Worm (Caenorhabditis elegans) whole organism, mixed stage, embryonic: ENCODE measurements around the gene gcy-13.

Source experiments
- M03D4.4 ChIP-seq: sonication (generic microtip); optimal IDR thresholded peaks from 2 replicates; lab custom pipeline; 2017; ENCODE audit warnings: mild to moderate bottlenecking, missing genetic modification characterization, missing compliant biosample characterization
- bed-3 ChIP-seq: fragments of 200-800 bp; sonication (Bioruptor generic); optimal IDR thresholded peaks from 3 replicates; lab custom pipeline; 2018; ENCODE audit warnings: mild to moderate bottlenecking, missing genetic modification characterization, moderate library complexity, missing compliant biosample characterization
- blmp-1 ChIP-seq: fragments of 150-350 bp; optimal IDR thresholded peaks from 2 replicates; lab custom pipeline; 2014; ENCODE audit warnings: missing biosample characterization, missing genetic modification characterization
- ceh-39 ChIP-seq: fragments of 150-350 bp; optimal IDR thresholded peaks from 2 replicates; lab custom pipeline; 2014; ENCODE audit warnings: missing biosample characterization, missing genetic modification characterization
- ceh-43 ChIP-seq: fragments of 200-800 bp; sonication (Bioruptor generic); optimal IDR thresholded peaks from 2 replicates; lab custom pipeline; 2018; ENCODE audit warnings: mild to moderate bottlenecking, missing genetic modification characterization, moderate library complexity, missing compliant biosample characterization
- ceh-83 ChIP-seq: fragments of 200-800 bp; sonication (Bioruptor generic); optimal IDR thresholded peaks from 2 replicates; lab custom pipeline; 2018; ENCODE audit warnings: mild to moderate bottlenecking, missing genetic modification characterization, missing compliant biosample characterization
- ces-1 ChIP-seq: fragments of 150-350 bp; optimal IDR thresholded peaks from 2 replicates; lab custom pipeline; 2014; ENCODE audit warnings: missing biosample characterization, missing genetic modification reagents, missing genetic modification characterization
- cnd-1 ChIP-seq: fragments of 200-800 bp; sonication (Bioruptor generic); optimal IDR thresholded peaks from 2 replicates; lab custom pipeline; 2018; ENCODE audit warnings: mild to moderate bottlenecking, missing genetic modification characterization, missing compliant biosample characterization
- drap-1 ChIP-seq: fragments of 200-800 bp; sonication (Bioruptor generic); optimal IDR thresholded peaks from 3 replicates; lab custom pipeline; 2018; ENCODE audit warnings: mild to moderate bottlenecking, missing genetic modification characterization, missing compliant biosample characterization
- elt-1 ChIP-seq: sonication (generic microtip); optimal IDR thresholded peaks from 2 replicates; lab custom pipeline; 2017; ENCODE audit warnings: missing genetic modification characterization, mild to moderate bottlenecking, missing compliant biosample characterization, antibody characterized with exemption, moderate library complexity, borderline replicate concordance; ENCODE audit not compliant: insufficient read depth
- elt-3 ChIP-seq: fragments of 150-350 bp; optimal IDR thresholded peaks from 2 replicates; lab custom pipeline; 2014; ENCODE audit warnings: missing biosample characterization, missing genetic modification characterization
- flh-1 ChIP-seq: fragments of 200-800 bp; sonication (Bioruptor generic); optimal IDR thresholded peaks from 2 replicates; lab custom pipeline; 2018; ENCODE audit warnings: mild to moderate bottlenecking, missing genetic modification characterization, moderate library complexity, missing compliant biosample characterization
- ham-2 ChIP-seq: fragments of 200-800 bp; sonication (Bioruptor generic); optimal IDR thresholded peaks from 2 replicates; lab custom pipeline; 2018; ENCODE audit warnings: mild to moderate bottlenecking, missing genetic modification characterization, missing compliant biosample characterization
- hlh-1 ChIP-seq: fragments of 150-350 bp; optimal IDR thresholded peaks from 2 replicates; lab custom pipeline; 2014; ENCODE audit warnings: missing biosample characterization, missing genetic modification reagents, missing genetic modification characterization
- lin-13 ChIP-seq: fragments of 150-350 bp; optimal IDR thresholded peaks from 2 replicates; lab custom pipeline; 2014; ENCODE audit warnings: missing biosample characterization, missing genetic modification characterization
- lin-32 ChIP-seq: fragments of 200-800 bp; sonication (Bioruptor generic); optimal IDR thresholded peaks from 2 replicates; lab custom pipeline; 2018; ENCODE audit warnings: mild to moderate bottlenecking, missing genetic modification characterization, missing compliant biosample characterization
- lsy-2 ChIP-seq: fragments of 150-350 bp; optimal IDR thresholded peaks from 2 replicates; lab custom pipeline; 2014; ENCODE audit warnings: missing biosample characterization, missing genetic modification characterization
- mab-5 ChIP-seq: fragments of 150-350 bp; optimal IDR thresholded peaks from 2 replicates; lab custom pipeline; 2014; ENCODE audit warnings: missing biosample characterization, missing genetic modification characterization
- mls-2 ChIP-seq: sonication (generic microtip); optimal IDR thresholded peaks from 2 replicates; lab custom pipeline; 2016; ENCODE audit warnings: mild to moderate bottlenecking, missing genetic modification characterization, moderate library complexity, missing compliant biosample characterization
- nhr-2 ChIP-seq: fragments of 150-350 bp; optimal IDR thresholded peaks from 2 replicates; lab custom pipeline; 2014; ENCODE audit warnings: missing biosample characterization, missing genetic modification characterization
- nhr-237 ChIP-seq: fragments of 150-350 bp; optimal IDR thresholded peaks from 2 replicates; lab custom pipeline; 2014; ENCODE audit warnings: missing biosample characterization, missing genetic modification characterization
- nhr-76 ChIP-seq: sonication (generic microtip); optimal IDR thresholded peaks from 2 replicates; lab custom pipeline; 2017; ENCODE audit warnings: missing biosample characterization, missing genetic modification characterization
- pha-4 ChIP-seq: fragments of 150-350 bp; optimal IDR thresholded peaks from 2 replicates; lab custom pipeline; 2018; ENCODE audit warnings: missing biosample characterization, missing genetic modification reagents, missing genetic modification characterization
- sem-2 ChIP-seq: fragments of 200-800 bp; sonication (Bioruptor generic); optimal IDR thresholded peaks from 2 replicates; lab custom pipeline; 2018; ENCODE audit warnings: mild to moderate bottlenecking, missing genetic modification characterization, missing compliant biosample characterization
- snpc-4 ChIP-seq: fragments of 150-350 bp; optimal IDR thresholded peaks from 2 replicates; lab custom pipeline; 2014; ENCODE audit warnings: missing biosample characterization, missing genetic modification characterization
- sptf-1 ChIP-seq: sonication (generic microtip); optimal IDR thresholded peaks from 2 replicates; lab custom pipeline; 2017; ENCODE audit warnings: mild to moderate bottlenecking, missing genetic modification characterization, moderate library complexity, missing compliant biosample characterization
- tbx-8 ChIP-seq: fragments of 200-800 bp; sonication (Bioruptor generic); optimal IDR thresholded peaks from 2 replicates; lab custom pipeline; 2018; ENCODE audit warnings: mild to moderate bottlenecking, missing genetic modification characterization, moderate library complexity, missing compliant biosample characterization
- unc-120 ChIP-seq: sonication (generic microtip); optimal IDR thresholded peaks from 2 replicates; lab custom pipeline; 2017; ENCODE audit warnings: missing genetic modification characterization, missing compliant biosample characterization; ENCODE audit not compliant: poor library complexity, severe bottlenecking
- unc-39 ChIP-seq: fragments of 150-350 bp; optimal IDR thresholded peaks from 2 replicates; lab custom pipeline; 2014; ENCODE audit warnings: missing biosample characterization, missing genetic modification characterization
- unc-62 ChIP-seq: fragments of 150-350 bp; optimal IDR thresholded peaks from 2 replicates; lab custom pipeline; 2014; ENCODE audit warnings: missing biosample characterization, missing genetic modification reagents, missing genetic modification characterization
- zip-8 ChIP-seq: fragments of 150-350 bp; optimal IDR thresholded peaks from 2 replicates; lab custom pipeline; 2014; ENCODE audit warnings: missing biosample characterization, missing genetic modification characterization

The gcy-13 gene

ce11 chrV:12334387-12334786 lies 35.0 kb downstream of the gcy-13 start:
- no peak for TF ChIP-seq blmp-1 (tag; lab: Kevin White, UChicago)
- no peak for TF ChIP-seq ces-1
- TF ChIP-seq unc-62 (GFP tag; lab: Kevin White, UChicago) = peak; percentile 10
- no peak for TF ChIP-seq bed-3 (GFP tag; lab: Kevin White, UChicago)
- TF ChIP-seq zip-8 (tag; lab: Kevin White, UChicago) = no peak

DNA sequence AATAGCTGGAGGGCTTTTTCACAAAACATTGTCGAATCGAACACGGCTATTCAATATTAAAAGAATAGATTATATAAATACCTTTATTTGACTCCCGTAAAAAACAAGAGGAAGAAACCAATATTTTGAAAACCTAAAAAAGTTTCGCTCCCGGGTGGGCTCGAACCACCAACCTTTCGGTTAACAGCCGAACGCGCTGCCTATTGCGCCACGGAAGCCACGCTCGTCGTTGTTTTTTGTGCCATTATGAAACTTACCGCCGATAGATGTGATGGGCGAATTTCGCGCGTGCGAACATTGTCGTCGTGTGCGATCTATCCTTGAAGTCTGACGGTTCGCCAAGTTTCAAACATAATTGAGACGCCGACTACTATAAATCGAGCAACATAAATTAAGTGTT lies 37.5 kb downstream of the gcy-13 start:
- peak; percentile 60 for TF ChIP-seq M03D4.4
- no peak for TF ChIP-seq hlh-1
- TF ChIP-seq ceh-39 (tag; lab: Kevin White, UChicago) = no peak
- no peak for TF ChIP-seq nhr-76 (tag; lab: Kevin White, UChicago)
- TF ChIP-seq unc-120 (tag; lab: Kevin White, UChicago) = no peak
- peak; percentile 41 for TF ChIP-seq sem-2 (GFP tag; lab: Kevin White, UChicago)
- peak; percentile 53 for TF ChIP-seq sptf-1 (tag; lab: Kevin White, UChicago)
- TF ChIP-seq mls-2 = peak; percentile 37
- TF ChIP-seq cnd-1 (tag; lab: Kevin White, UChicago) = peak; percentile 33
- TF ChIP-seq pha-4 (tag; lab: Kevin White, UChicago) = no peak
- peak; percentile 1 for TF ChIP-seq bed-3 (GFP tag; lab: Kevin White, UChicago)
- peak; percentile 83 for TF ChIP-seq ceh-83 (GFP tag; lab: Kevin White, UChicago)
- TF ChIP-seq lin-13 (tag; lab: Kevin White, UChicago) = no peak

ce11 chrV:12329173-12329572 lies 40.2 kb downstream of the gcy-13 start:
- no peak for TF ChIP-seq nhr-237 (tag; lab: Kevin White, UChicago)
- no peak for TF ChIP-seq ham-2
- peak; percentile 83 for TF ChIP-seq ces-1
- TF ChIP-seq lin-32 (GFP tag; lab: Kevin White, UChicago) = no peak

- no peak for TF ChIP-seq hlh-1
- TF ChIP-seq flh-1 (GFP tag; lab: Kevin White, UChicago) = no peak
- TF ChIP-seq zip-8 (tag; lab: Kevin White, UChicago) = no peak
- no peak for TF ChIP-seq snpc-4
- TF ChIP-seq unc-39 (tag; lab: Kevin White, UChicago) = no peak
- no peak for TF ChIP-seq drap-1
- no peak for TF ChIP-seq ceh-83 (GFP tag; lab: Kevin White, UChicago)
- TF ChIP-seq unc-120 (tag; lab: Kevin White, UChicago) = no peak
- TF ChIP-seq ham-2 = no peak
- no peak for TF ChIP-seq lsy-2 (tag; lab: Kevin White, UChicago)
- no peak for TF ChIP-seq pha-4 (tag; lab: Kevin White, UChicago)
- TF ChIP-seq nhr-2 = no peak
- no peak for TF ChIP-seq ces-1
- no peak for TF ChIP-seq elt-1 (tag; lab: Kevin White, UChicago)
- no peak for TF ChIP-seq lin-13 (tag; lab: Kevin White, UChicago)
- no peak for TF ChIP-seq cnd-1 (tag; lab: Kevin White, UChicago)
- TF ChIP-seq elt-3 (tag; lab: Kevin White, UChicago) = no peak
- no peak for TF ChIP-seq tbx-8
These were observed 42.7 kb downstream of the gcy-13 start for ce11 chrV:12326638-12327037.

DNA sequence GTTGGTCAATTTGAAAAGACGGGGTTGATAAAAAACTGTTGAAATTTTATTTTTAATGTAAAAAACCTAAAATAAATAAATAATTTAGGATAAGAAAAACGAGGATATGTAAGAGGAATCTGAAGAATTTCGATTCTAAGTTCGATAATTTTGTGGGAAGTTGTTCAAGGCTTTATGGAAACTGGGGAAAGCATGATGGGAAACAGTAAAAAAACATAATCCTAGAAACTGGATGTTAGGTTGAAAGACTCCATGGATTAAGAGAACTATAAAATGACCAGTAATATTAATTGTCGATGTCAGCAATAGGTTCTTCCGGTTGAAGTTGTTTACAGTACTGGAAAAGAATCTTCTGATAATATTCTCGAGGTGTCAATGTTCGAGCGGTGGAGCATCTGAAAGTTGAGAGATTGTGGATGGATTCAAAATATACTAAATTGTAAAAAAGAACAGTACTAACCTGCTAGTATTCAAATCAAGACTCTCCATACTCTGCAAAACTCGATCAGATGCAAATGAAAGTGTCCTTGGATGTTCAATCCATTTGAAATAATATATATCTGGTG lies 49.0 kb downstream of the gcy-13 start:
- TF ChIP-seq sem-2 (GFP tag; lab: Kevin White, UChicago) = no peak
- TF ChIP-seq unc-39 (tag; lab: Kevin White, UChicago) = no peak
- no peak for TF ChIP-seq ceh-43 (GFP tag; lab: Kevin White, UChicago)
- TF ChIP-seq sptf-1 (tag; lab: Kevin White, UChicago) = no peak
- no peak for TF ChIP-seq pha-4 (tag; lab: Kevin White, UChicago)
- no peak for TF ChIP-seq nhr-76 (tag; lab: Kevin White, UChicago)
- no peak for TF ChIP-seq flh-1 (GFP tag; lab: Kevin White, UChicago)
- no peak for TF ChIP-seq elt-1 (tag; lab: Kevin White, UChicago)
- TF ChIP-seq nhr-237 (tag; lab: Kevin White, UChicago) = no peak
- no peak for TF ChIP-seq ham-2
- TF ChIP-seq mls-2 = no peak
- no peak for TF ChIP-seq tbx-8
- TF ChIP-seq mab-5 = no peak
- TF ChIP-seq ceh-39 (tag; lab: Kevin White, UChicago) = no peak
- no peak for TF ChIP-seq ces-1
- TF ChIP-seq unc-62 (GFP tag; lab: Kevin White, UChicago) = no peak
- TF ChIP-seq drap-1 = no peak
